Worm (Caenorhabditis elegans) whole organism, mixed stage, embryonic: ENCODE results near the gene F26F4.12.

ENCODE experiments used
- blmp-1 ChIP-seq: fragments of 150-350 bp; optimal IDR thresholded peaks from 2 replicates; lab custom pipeline; 2014; ENCODE audit warnings: missing biosample characterization, missing genetic modification characterization
- elt-1 ChIP-seq: sonication (generic microtip); optimal IDR thresholded peaks from 2 replicates; lab custom pipeline; 2017; ENCODE audit warnings: missing genetic modification characterization, mild to moderate bottlenecking, missing compliant biosample characterization, antibody characterized with exemption, moderate library complexity, borderline replicate concordance; ENCODE audit not compliant: insufficient read depth
- flh-1 ChIP-seq: fragments of 200-800 bp; sonication (Bioruptor generic); optimal IDR thresholded peaks from 2 replicates; lab custom pipeline; 2018; ENCODE audit warnings: mild to moderate bottlenecking, missing genetic modification characterization, moderate library complexity, missing compliant biosample characterization
- ham-2 ChIP-seq: fragments of 200-800 bp; sonication (Bioruptor generic); optimal IDR thresholded peaks from 2 replicates; lab custom pipeline; 2018; ENCODE audit warnings: mild to moderate bottlenecking, missing genetic modification characterization, missing compliant biosample characterization
- nhr-28 ChIP-seq: fragments of 150-350 bp; optimal IDR thresholded peaks from 2 replicates; lab custom pipeline; 2014; ENCODE audit warnings: missing biosample characterization, missing genetic modification characterization
- unc-39 ChIP-seq: fragments of 150-350 bp; optimal IDR thresholded peaks from 2 replicates; lab custom pipeline; 2014; ENCODE audit warnings: missing biosample characterization, missing genetic modification characterization
- unc-62 ChIP-seq: fragments of 150-350 bp; optimal IDR thresholded peaks from 2 replicates; lab custom pipeline; 2014; ENCODE audit warnings: missing biosample characterization, missing genetic modification reagents, missing genetic modification characterization

DNA sequence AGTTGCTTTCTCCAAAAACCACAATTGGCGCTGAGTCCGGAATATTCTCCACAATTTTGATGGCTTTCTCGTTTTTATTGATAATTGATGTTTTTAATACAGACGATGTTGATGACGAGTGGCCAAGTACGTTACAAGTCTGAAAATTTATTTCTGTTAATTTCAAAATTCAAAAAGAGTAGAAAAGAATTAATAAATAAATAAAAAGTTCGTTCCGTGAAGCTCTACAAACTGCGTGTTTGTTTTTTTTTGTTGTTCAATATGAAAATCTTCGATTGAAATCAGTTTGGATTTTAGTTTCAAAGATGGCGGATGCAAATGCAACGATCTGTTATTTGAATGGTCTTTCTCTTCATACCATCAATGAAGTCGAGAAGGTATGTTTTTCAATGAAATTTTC is 1.1 kb upstream of the F26F4.12 start, which contains the start of gene F26F4.2:
- no peak for TF ChIP-seq nhr-28 (tag; lab: Kevin White, UChicago)
- TF ChIP-seq blmp-1 (tag; lab: Kevin White, UChicago) = no peak
- TF ChIP-seq ham-2 = no peak
- no peak for TF ChIP-seq flh-1 (GFP tag; lab: Kevin White, UChicago)
- TF ChIP-seq unc-62 (GFP tag; lab: Kevin White, UChicago) = no peak
- no peak for TF ChIP-seq unc-39 (tag; lab: Kevin White, UChicago)
- no peak for TF ChIP-seq elt-1
